Worm (Caenorhabditis elegans): ENCODE data around the gene K10G4.10.
"Not testable (repeated sequence)": the region's sequence is repeated elsewhere in the genome, so short reads cannot be mapped to it uniquely, and the experiment has no call there.

Gene K10G4.10

DNA sequence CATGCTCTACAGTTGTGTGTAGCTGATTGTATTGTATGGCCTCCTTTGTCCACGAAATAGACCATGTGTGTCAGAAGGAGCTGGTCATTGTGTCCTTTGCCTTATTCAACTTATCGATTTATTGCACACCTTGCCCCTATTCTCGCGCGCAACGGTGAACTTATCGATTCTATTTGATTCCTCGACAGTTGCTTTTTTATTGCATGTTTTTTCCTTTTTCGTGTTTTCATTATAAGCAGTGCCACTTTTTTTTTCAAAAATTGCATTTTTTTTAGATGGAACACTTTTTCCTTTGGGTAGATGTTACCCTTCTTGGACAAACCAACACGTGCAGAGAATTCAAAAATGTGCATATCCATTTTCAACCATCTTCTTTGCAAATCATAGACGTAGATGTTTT lies at the start of gene K10G4.10:
Gene K10G4.10 (plus strand): TSS at position 301 of the 400 bp plus-strand sequence.
- TF ChIP-seq him-1 (tag; optimal IDR thresholded peaks at IDR 0.05), result no peak
- TF ChIP-seq W03F9.2 (tag; optimal IDR thresholded peaks at IDR 0.05), result no peak
- no peak for TF ChIP-seq dao-5 (tag; optimal IDR thresholded peaks at IDR 0.05)

- TF ChIP-seq dao-5 (tag; optimal IDR thresholded peaks at IDR 0.05) (no peak), W03F9.2 (tag; optimal IDR thresholded peaks at IDR 0.05) (no peak), him-1 (tag; optimal IDR thresholded peaks at IDR 0.05) (no peak)
These were observed 48.0 kb upstream of the K10G4.10 start, which contains the start of gene scl-25 for ce11 chrV:17225389-17225788. scl-25 (plus strand) TSS chrV:17225689.

DNA sequence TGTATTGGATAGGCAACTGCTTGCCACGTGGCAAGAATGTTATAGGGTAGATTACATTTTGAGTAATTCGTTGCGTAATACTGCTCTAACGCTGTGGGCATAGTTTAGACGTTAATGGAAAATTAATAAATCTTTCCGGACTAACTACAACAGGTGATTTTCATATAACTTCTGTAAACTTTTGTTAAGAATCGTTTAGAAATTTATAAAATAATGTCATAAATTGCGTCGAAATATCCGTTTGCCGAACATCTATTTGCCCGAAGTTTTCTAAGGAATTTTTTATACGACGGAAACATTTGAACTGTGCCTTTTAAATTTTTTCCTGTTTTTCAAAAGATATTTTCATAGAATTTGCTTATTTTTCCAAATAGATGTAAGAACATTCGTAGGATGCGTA lies 47.2 kb upstream of the K10G4.10 start, which contains the start of gene srh-112:
Gene srh-112 (minus strand): TSS at position 101 of the 400 bp plus-strand sequence.
- TF ChIP-seq dao-5 (tag; optimal IDR thresholded peaks at IDR 0.05), result no peak
- TF ChIP-seq him-1 (tag; optimal IDR thresholded peaks at IDR 0.05), result no peak
- TF ChIP-seq W03F9.2 (tag; optimal IDR thresholded peaks at IDR 0.05), result no peak

DNA sequence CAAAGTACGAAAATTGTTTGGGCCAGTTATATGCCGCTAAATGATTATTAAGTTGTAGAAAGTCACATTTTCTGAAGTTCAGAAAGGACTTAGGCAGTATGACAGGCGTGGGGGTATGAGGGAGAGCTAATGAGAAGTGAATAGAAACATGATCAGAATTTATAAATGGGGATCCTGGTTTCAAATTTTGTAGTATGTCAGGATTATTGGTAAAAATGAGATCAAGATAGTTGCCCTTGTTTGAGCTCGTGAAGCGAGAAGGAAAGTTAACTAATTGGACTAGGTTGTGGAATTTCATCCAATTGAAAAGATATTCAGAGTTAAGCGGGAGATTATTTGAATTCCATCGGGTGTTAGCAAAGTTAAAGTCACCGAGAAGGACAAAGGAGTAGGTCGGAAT lies 40.9 kb upstream of the K10G4.10 start:
- TF ChIP-seq dao-5 (tag; optimal IDR thresholded peaks at IDR 0.05) (no peak), him-1 (tag; optimal IDR thresholded peaks at IDR 0.05) (no peak), W03F9.2 (tag; optimal IDR thresholded peaks at IDR 0.05) (no peak)

DNA sequence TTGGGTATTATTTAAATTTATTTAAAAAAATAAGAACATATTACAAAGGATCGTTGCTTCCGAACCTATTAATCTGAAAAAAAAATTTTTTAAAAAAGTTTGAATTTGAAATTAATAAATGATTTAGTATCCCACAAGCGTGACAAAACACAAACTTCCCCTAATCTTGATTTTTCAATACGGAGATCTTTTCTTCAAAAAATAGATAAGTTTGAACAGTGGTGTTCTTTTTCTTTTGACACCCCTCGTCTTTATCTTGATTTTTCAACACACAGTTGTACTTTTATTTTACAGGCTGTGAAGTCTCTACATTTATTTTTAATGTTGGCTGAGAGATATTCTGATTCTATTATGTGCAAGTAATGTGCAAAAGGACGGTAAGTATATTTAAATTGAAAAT lies 37.0 kb upstream of the K10G4.10 start, which contains the start of gene T19C9.10:
Gene T19C9.10 (plus strand): TSS at position 248 of the 400 bp plus-strand sequence.
- no peak for TF ChIP-seq dao-5 (tag; optimal IDR thresholded peaks at IDR 0.05)
- TF ChIP-seq W03F9.2 (tag; optimal IDR thresholded peaks at IDR 0.05), result no peak
- TF ChIP-seq him-1 (tag; optimal IDR thresholded peaks at IDR 0.05), result no peak

- TF ChIP-seq him-1 (tag; optimal IDR thresholded peaks at IDR 0.05), result no peak
- TF ChIP-seq W03F9.2 (tag; optimal IDR thresholded peaks at IDR 0.05), result no peak
- TF ChIP-seq dao-5 (tag; optimal IDR thresholded peaks at IDR 0.05), result no peak
These were observed 34.5 kb upstream of the K10G4.10 start, which contains the start of gene T19C9.8 for ce11 chrV:17238799-17239198. T19C9.8 (plus strand) TSS chrV:17239097.

ce11 chrV:17240579-17241277 lies 32.6 kb upstream of the K10G4.10 start:
- TF ChIP-seq him-1 (tag; optimal IDR thresholded peaks at IDR 0.05) (no peak), W03F9.2 (tag; optimal IDR thresholded peaks at IDR 0.05) (no peak), dao-5 (tag; optimal IDR thresholded peaks at IDR 0.05) (no peak)

ce11 chrV:17241278-17241661 lies 32.1 kb upstream of the K10G4.10 start:
- TF ChIP-seq W03F9.2 (tag; optimal IDR thresholded peaks at IDR 0.05) (no peak), him-1 (tag; optimal IDR thresholded peaks at IDR 0.05) (no peak), dao-5 (tag; optimal IDR thresholded peaks at IDR 0.05) (no peak)

DNA sequence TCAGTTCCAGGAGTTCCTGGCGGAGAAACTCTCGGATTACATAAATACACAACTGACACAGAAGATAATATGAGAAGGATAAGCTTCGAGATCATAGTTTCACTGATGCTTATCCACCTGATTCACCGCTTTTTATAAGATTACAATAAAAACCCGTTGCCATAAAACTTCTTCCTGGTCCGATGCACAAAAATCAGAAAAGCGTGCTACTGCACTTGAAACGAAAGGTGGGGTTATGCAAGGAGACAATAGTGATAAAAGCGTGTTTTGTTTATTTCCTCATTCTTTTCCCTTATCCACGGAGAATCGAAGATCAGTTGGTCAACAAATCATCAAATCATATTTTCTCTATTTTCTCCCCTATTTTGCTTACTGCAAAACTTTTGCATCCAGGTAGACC lies 30.8 kb upstream of the K10G4.10 start, which contains the start of gene Y68A4B.3:
Gene Y68A4B.3 (minus strand): TSS at position 101 of the 400 bp plus-strand sequence.
- TF ChIP-seq W03F9.2 (tag; optimal IDR thresholded peaks at IDR 0.05), result no peak
- TF ChIP-seq dao-5 (tag; optimal IDR thresholded peaks at IDR 0.05), result no peak
- TF ChIP-seq him-1 (tag; optimal IDR thresholded peaks at IDR 0.05), result no peak

DNA sequence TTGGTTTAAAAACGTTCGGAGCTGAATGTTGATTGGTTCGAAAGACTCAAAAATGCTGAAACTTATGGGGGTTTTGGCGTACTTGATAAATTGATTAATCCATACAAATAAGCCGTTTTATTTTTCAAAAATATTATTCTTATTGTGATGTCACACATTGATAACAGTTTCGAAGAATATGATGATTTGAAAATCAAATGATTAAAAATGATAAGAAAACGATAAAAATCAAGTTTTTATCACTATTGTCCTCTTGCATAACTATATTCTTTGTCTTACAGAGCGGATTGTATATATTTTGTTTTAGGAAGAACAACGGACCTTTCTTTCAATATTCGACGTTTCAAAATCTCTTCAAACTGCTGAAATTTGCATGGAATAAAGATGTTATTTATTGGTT lies 30.3 kb upstream of the K10G4.10 start:
- TF ChIP-seq him-1 (tag; optimal IDR thresholded peaks at IDR 0.05) (no peak), dao-5 (tag; optimal IDR thresholded peaks at IDR 0.05) (no peak), W03F9.2 (tag; optimal IDR thresholded peaks at IDR 0.05) (no peak)

- TF ChIP-seq dao-5 (tag; optimal IDR thresholded peaks at IDR 0.05), result no peak
- TF ChIP-seq him-1 (tag; optimal IDR thresholded peaks at IDR 0.05), result no peak
- TF ChIP-seq W03F9.2 (tag; optimal IDR thresholded peaks at IDR 0.05), result no peak
These were observed 27.9 kb upstream of the K10G4.10 start, which contains the start of gene clec-242 for ce11 chrV:17245406-17245805. clec-242 (minus strand) TSS chrV:17245506.

DNA sequence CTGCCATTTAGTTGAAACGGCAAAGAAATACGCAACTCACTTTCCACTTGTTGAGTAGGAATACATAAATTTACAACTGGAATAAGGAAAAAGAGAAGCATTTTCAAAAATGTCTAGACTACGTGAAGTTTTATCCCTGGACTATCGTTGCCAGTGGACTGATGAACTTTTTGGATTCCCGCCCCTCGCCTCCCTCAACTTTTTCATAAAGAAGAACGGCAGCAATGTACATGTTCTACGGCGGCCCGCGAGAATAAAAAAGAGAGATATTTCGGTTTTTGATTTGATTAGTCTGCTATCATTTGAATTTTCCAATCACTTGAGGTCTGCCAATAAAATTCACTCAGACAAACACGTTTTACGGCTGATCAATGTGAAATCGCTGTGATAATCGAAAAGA lies 24.4 kb upstream of the K10G4.10 start, which contains the start of gene clec-243:
Gene clec-243 (minus strand): TSS at position 101 of the 400 bp plus-strand sequence.
- TF ChIP-seq W03F9.2 (tag; optimal IDR thresholded peaks at IDR 0.05), result no peak
- TF ChIP-seq dao-5 (tag; optimal IDR thresholded peaks at IDR 0.05), result no peak
- no peak for TF ChIP-seq him-1 (tag; optimal IDR thresholded peaks at IDR 0.05)

ce11 chrV:17251364-17251961 lies 21.9 kb upstream of the K10G4.10 start, which contains the start of gene Y61B8A.6:
Y61B8A.6 (plus strand) TSS chrV:17251911.
- TF ChIP-seq dao-5 (tag; optimal IDR thresholded peaks at IDR 0.05) (no peak), him-1 (tag; optimal IDR thresholded peaks at IDR 0.05) (no peak), W03F9.2 (tag; optimal IDR thresholded peaks at IDR 0.05) (no peak)

DNA sequence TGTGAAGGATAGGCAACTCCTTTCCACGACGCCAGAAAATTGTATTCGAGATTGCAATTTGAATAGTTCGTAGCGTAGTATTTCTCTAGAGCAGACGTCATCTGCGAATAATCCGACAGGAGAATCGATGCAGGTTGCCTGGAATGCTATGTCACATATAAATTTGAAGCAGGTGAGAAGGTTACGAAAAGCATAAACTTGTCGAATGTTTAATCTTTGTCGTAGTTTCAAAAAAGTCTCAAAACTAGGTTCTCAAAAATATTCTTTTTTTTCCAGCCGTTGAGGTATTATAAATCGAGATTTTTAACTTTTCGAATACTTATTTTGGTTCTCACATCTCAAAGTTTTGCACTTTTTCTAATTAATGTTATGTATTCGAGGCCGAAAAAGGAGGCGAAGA lies 18.3 kb upstream of the K10G4.10 start, which contains the start of gene srh-116:
Gene srh-116 (minus strand): TSS at position 101 of the 400 bp plus-strand sequence.
- not testable (repeated sequence) for TF ChIP-seq him-1, W03F9.2, dao-5 (tag; optimal IDR thresholded peaks at IDR 0.05)
